Fruit fly (Drosophila melanogaster) whole organism, pupa: ENCODE data around the gene CG6409.
A peak's percentile ranks its signal among the peaks of the same experiment; 100 is the strongest.

Experiments used
- CG10348 ChIP-seq: fragments of 200-800 bp; sonication (Bioruptor generic); IDR thresholded peaks from 2 replicates; pipeline ENCODE4 v1.3.6; 2022; ENCODE audit warnings: missing biosample characterization, missing genetic modification characterization
- CG12605 ChIP-seq: fragments of 200-800 bp; sonication (Bioruptor generic); IDR thresholded peaks from 2 replicates; pipeline ENCODE4 v1.3.6; 2022; ENCODE audit warnings: missing biosample characterization, missing genetic modification characterization
- CG13204 ChIP-seq: fragments of 200-800 bp; sonication (Bioruptor generic); optimal IDR thresholded peaks from 2 replicates; lab custom pipeline; 2018; ENCODE audit warnings: missing biosample characterization, mild to moderate bottlenecking, missing genetic modification characterization, moderate library complexity
- CG14655 ChIP-seq: fragments of 200-800 bp; sonication (Bioruptor generic); optimal IDR thresholded peaks from 3 replicates; lab custom pipeline; 2017; ENCODE audit warnings: mild to moderate bottlenecking, missing biosample characterization, missing genetic modification reagents, missing genetic modification characterization
- CG15710 ChIP-seq: fragments of 200-800 bp; sonication (Bioruptor generic); optimal IDR thresholded peaks from 2 replicates; lab custom pipeline; 2018; ENCODE audit warnings: missing biosample characterization, mild to moderate bottlenecking, missing genetic modification characterization, moderate library complexity
- CG17806 ChIP-seq: fragments of 200-800 bp; sonication (Bioruptor generic); optimal IDR thresholded peaks from 2 replicates; lab custom pipeline; 2018; ENCODE audit warnings: missing biosample characterization, mild to moderate bottlenecking, missing genetic modification characterization, moderate library complexity
- CG32121 ChIP-seq: fragments of 200-800 bp; sonication (Bioruptor generic); IDR thresholded peaks from 2 replicates; pipeline ENCODE4 v1.3.6; 2022; ENCODE audit warnings: missing biosample characterization, missing genetic modification characterization
- CG34367 ChIP-seq: fragments of 200-800 bp; sonication (Bioruptor generic); optimal IDR thresholded peaks from 2 replicates; lab custom pipeline; 2018; ENCODE audit warnings: missing biosample characterization, mild to moderate bottlenecking, missing genetic modification characterization
- CG4496 ChIP-seq: fragments of 200-800 bp; sonication (Bioruptor generic); IDR thresholded peaks from 3 replicates; pipeline ENCODE4 v1.3.6; 2022; ENCODE audit warnings: missing biosample characterization, missing genetic modification characterization
- CG8159 ChIP-seq: fragments of 200-800 bp; sonication (Bioruptor generic); optimal IDR thresholded peaks from 3 replicates; lab custom pipeline; 2018; ENCODE audit warnings: missing biosample characterization, mild to moderate bottlenecking, missing genetic modification characterization, moderate library complexity
- CG8301 ChIP-seq: fragments of 200-800 bp; sonication (Bioruptor generic); optimal IDR thresholded peaks from 2 replicates; lab custom pipeline; 2018; ENCODE audit warnings: missing biosample characterization, mild to moderate bottlenecking, missing genetic modification characterization
- CG9948 ChIP-seq: fragments of 200-800 bp; sonication (Bioruptor generic); optimal IDR thresholded peaks from 2 replicates; lab custom pipeline; 2018; ENCODE audit warnings: missing biosample characterization, mild to moderate bottlenecking, missing genetic modification characterization, moderate library complexity
- D1 ChIP-seq: fragments of 200-800 bp; sonication (Bioruptor generic); optimal IDR thresholded peaks from 2 replicates; lab custom pipeline; 2018; ENCODE audit warnings: missing biosample characterization, mild to moderate bottlenecking, missing genetic modification characterization, moderate library complexity
- EcR ChIP-seq: fragments of 200-800 bp; sonication (Bioruptor generic); optimal IDR thresholded peaks from 3 replicates; lab custom pipeline; 2019; ENCODE audit warnings: missing biosample characterization, missing genetic modification characterization, mild to moderate bottlenecking, moderate library complexity, missing genetic modification reagents
- Ets98B ChIP-seq: fragments of 200-800 bp; sonication (Bioruptor generic); IDR thresholded peaks from 2 replicates; pipeline ENCODE4 v1.3.6; 2022; ENCODE audit warnings: missing biosample characterization, missing genetic modification characterization
- Pif1A ChIP-seq: fragments of 200-800 bp; sonication (Bioruptor generic); optimal IDR thresholded peaks from 3 replicates; lab custom pipeline; 2016; ENCODE audit warnings: missing biosample characterization, missing genetic modification characterization
- Pif1B ChIP-seq: fragments of 200-800 bp; sonication (Bioruptor generic); optimal IDR thresholded peaks from 3 replicates; lab custom pipeline; 2016; ENCODE audit warnings: missing biosample characterization, missing genetic modification characterization
- Snoo ChIP-seq: fragments of 200-800 bp; sonication (Bioruptor generic); optimal IDR thresholded peaks from 3 replicates; lab custom pipeline; 2017; ENCODE audit warnings: missing biosample characterization, mild to moderate bottlenecking, missing genetic modification characterization, inconsistent platforms
- fd96Ca ChIP-seq: fragments of 200-800 bp; sonication (Bioruptor generic); IDR thresholded peaks from 3 replicates; pipeline ENCODE4 v1.3.6; 2022; ENCODE audit warnings: missing biosample characterization, missing genetic modification characterization
- gl ChIP-seq: fragments of 200-800 bp; sonication (Bioruptor generic); optimal IDR thresholded peaks from 2 replicates; lab custom pipeline; 2018; ENCODE audit warnings: missing biosample characterization, mild to moderate bottlenecking, missing genetic modification characterization
- rn ChIP-seq: fragments of 200-800 bp; sonication (Bioruptor generic); IDR thresholded peaks from 2 replicates; pipeline ENCODE4 v1.3.6; 2022; ENCODE audit warnings: missing biosample characterization, missing genetic modification characterization

The CG6409 gene

dm6 chr3L:10852347-10853130 lies 29.6 kb downstream of the CG6409 start:
- TF ChIP-seq rn (GFP tag; lab: Robert Waterston, UW) (peak; percentile 88), EcR (GFP tag; lab: Kevin White, UChicago) (peak; percentile 67), D1 (tag; lab: Kevin White, UChicago) (peak; percentile 53), CG13204 (peak; percentile 96), fd96Ca (GFP tag; lab: Robert Waterston, UW) (peak; percentile 94), CG8159 (peak; percentile 93), CG12605 (GFP tag; lab: Robert Waterston, UW) (peak; percentile 98), CG17806 (tag; lab: Kevin White, UChicago) (peak; percentile 85), CG9948 (tag; lab: Kevin White, UChicago) (peak; percentile 87), gl (tag; lab: Kevin White, UChicago) (peak; percentile 97), CG15710 (peak; percentile 93), CG34367 (tag; lab: Kevin White, UChicago) (peak; percentile 88), Pif1A (GFP tag; lab: Kevin White, UChicago) (peak; percentile 97), Pif1B (peak; percentile 97), CG4496 (GFP tag; lab: Robert Waterston, UW) (peak; percentile 96), CG14655 (peak; percentile 95), Snoo (tag; lab: Kevin White, UChicago) (peak; percentile 92), Ets98B (peak; percentile 96), CG10348 (GFP tag; lab: Robert Waterston, UW) (peak; percentile 36; the same call in 1 of the 2 replicates), CG8301 (tag; lab: Kevin White, UChicago) (peak; percentile 84), CG32121 (GFP tag; lab: Robert Waterston, UW) (peak; percentile 86)
- TF ChIP-seq, all 21 proteins: peak for 21

DNA sequence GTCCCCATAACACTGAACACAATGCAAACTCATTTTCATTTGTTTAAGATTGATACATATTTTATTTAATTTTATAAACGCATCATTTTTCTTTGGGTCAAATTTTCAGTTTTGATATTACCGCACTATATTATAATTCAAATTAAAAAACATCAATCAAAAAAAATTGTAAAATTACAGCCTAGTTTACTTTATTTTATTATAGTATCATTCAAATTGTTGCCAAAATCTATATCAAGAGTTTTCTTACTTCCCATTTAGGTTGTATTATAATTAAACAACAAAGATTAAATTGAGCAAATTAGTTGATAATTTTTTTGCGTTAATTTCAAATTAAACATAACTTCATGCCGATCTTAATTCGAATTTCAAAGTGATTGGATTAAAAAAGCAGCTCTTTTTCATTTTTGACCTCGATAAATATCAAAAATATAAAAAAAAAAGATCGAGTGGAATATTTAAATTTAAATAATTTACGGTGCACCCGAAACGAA lies 30.3 kb downstream of the CG6409 start:
- TF ChIP-seq CG13204 (no peak), CG17806 (tag; lab: Kevin White, UChicago) (peak; percentile 72), D1 (tag; lab: Kevin White, UChicago) (peak; percentile 91), CG9948 (tag; lab: Kevin White, UChicago) (peak; percentile 87), CG4496 (GFP tag; lab: Robert Waterston, UW) (peak; percentile 8; the same call in 2 of the 3 replicates), CG8301 (tag; lab: Kevin White, UChicago) (peak; percentile 54), Snoo (tag; lab: Kevin White, UChicago) (peak; percentile 73), fd96Ca (GFP tag; lab: Robert Waterston, UW) (no peak), gl (tag; lab: Kevin White, UChicago) (no peak), Pif1B (no peak), CG8159 (peak; percentile 89), CG34367 (tag; lab: Kevin White, UChicago) (peak; percentile 63), CG15710 (peak; percentile 72), Pif1A (GFP tag; lab: Kevin White, UChicago) (peak; percentile 16), rn (GFP tag; lab: Robert Waterston, UW) (no peak), CG32121 (GFP tag; lab: Robert Waterston, UW) (no peak), CG12605 (GFP tag; lab: Robert Waterston, UW) (no peak), EcR (GFP tag; lab: Kevin White, UChicago) (no peak), CG14655 (peak; percentile 76), CG10348 (GFP tag; lab: Robert Waterston, UW) (no peak), Ets98B (no peak)
- TF ChIP-seq, all 21 proteins: peak for 11

DNA sequence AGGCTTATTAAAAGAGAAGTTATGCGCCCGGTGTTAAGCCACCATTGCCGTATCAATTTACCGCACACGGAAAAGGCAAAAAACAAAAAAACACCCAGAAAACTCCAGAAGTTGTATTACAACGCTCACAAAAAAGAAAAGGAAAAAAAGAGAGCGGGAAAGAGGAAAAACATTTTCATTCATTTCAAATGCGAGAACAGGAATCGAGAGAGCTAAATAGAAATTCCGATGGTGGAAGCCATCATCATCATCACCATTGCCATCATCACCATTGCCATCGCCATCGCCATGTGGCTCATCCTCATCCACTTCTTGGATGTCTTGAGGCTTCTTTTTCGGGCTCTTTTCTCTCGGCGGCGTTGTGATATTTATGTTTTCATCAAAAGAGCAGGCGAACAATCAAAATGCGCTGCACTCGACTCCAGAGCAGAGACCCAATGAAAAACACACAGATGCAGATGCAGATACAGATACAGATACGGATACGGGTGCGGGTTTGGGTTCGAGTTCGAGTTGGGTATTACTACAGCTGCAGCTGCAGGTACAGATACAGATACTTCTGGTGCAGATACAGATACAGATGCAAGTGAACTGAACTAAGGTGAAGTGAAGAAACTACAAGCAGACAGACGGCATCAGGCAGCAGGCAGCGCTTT lies 31.0 kb downstream of the CG6409 start:
- TF ChIP-seq gl (tag; lab: Kevin White, UChicago) (peak; percentile 23), CG8159 (no peak), rn (GFP tag; lab: Robert Waterston, UW) (no peak), CG13204 (peak; percentile 14), fd96Ca (GFP tag; lab: Robert Waterston, UW) (0 out of 3 replicates have a peak, but pooled peaks have one; percentile 21), EcR (GFP tag; lab: Kevin White, UChicago) (peak; percentile 91)
- TF ChIP-seq, all 21 proteins: peak for 4

- TF ChIP-seq CG12605 (GFP tag; lab: Robert Waterston, UW) (no peak), CG32121 (GFP tag; lab: Robert Waterston, UW) (peak; percentile 48; the same call in 1 of the 2 replicates), CG15710 (no peak), CG17806 (tag; lab: Kevin White, UChicago) (peak; percentile 32), EcR (GFP tag; lab: Kevin White, UChicago) (peak; percentile 40), fd96Ca (GFP tag; lab: Robert Waterston, UW) (peak; percentile 19; the same call in 1 of the 3 replicates), CG4496 (GFP tag; lab: Robert Waterston, UW) (0 out of 3 replicates have a peak, but pooled peaks have one; percentile 7)
These were observed 32.4 kb downstream of the CG6409 start for dm6 chr3L:10849620-10850302.
